Fruit fly (Drosophila melanogaster): ENCODE measurements around the gene BicD.

Gene BicD

DNA sequence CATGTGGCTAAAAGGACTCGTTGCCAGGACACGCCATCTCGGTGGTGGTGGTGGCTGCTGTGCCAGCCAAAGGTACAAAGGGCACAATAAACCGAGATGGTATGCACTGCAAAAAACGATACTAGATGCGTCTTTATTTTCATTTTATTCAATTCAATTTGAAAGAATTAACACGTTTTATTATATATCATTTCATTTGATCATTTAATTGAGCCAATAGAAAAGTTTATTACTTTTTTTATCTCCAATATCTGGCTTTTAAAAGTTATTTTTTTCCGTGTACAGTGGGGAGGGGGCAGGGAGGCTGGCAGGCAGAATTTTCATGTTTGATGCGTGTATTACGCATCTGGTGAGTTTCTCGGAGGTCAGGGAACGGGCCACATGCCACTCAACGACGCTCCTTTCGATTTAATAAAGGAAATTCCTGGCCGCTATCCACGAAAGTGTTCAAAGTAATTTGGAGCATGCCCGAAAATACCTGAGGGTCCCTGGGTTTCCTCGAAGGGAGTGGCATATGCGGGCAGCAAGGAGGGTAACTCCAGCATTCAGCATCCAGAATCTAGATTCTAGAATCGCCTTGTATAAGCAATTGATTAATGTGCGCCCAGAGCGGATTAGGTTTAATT is 41.2 kb upstream of the BicD start (continued):
- TF ChIP-seq E2f2 (GFP tag; IDR thresholded peaks at IDR 0.05) (peak; percentile 61; the same call in 1 of the 2 replicates), CG32772 (GFP tag; IDR thresholded peaks at IDR 0.05) (peak; percentile 87), CG7357 (GFP tag; IDR thresholded peaks at IDR 0.05) (peak; percentile 80), CG14441 (GFP tag; IDR thresholded peaks at IDR 0.05) (peak; percentile 75), CG11695 (GFP tag; IDR thresholded peaks at IDR 0.05) (peak; percentile 87), psq (GFP tag; optimal IDR thresholded peaks at IDR 0.05) (peak; percentile 62), B-H1 (GFP tag; IDR thresholded peaks at IDR 0.05) (peak; percentile 77), CG30403 (GFP tag; optimal IDR thresholded peaks at IDR 0.05) (peak; percentile 83), CG17361 (GFP tag; IDR thresholded peaks at IDR 0.05) (peak; percentile 92), tio (GFP tag; optimal IDR thresholded peaks at IDR 0.05) (peak; percentile 78), CG8924 (tag; optimal IDR thresholded peaks at IDR 0.05) (peak; percentile 93), MTF-1 (GFP tag; optimal IDR thresholded peaks at IDR 0.05; ENCODE audit: borderline replicate concordance) (peak; percentile 61), mam (GFP tag; optimal IDR thresholded peaks at IDR 0.05) (peak; percentile 67), CG1647 (GFP tag; optimal IDR thresholded peaks at IDR 0.05) (peak; percentile 58), CG17359 (tag; optimal IDR thresholded peaks at IDR 0.05) (peak; percentile 91), CG34422 (GFP tag; IDR thresholded peaks at IDR 0.05) (peak; percentile 88), nmo (GFP tag; optimal IDR thresholded peaks at IDR 0.05) (peak; percentile 92), nerfin-1 (tag; optimal IDR thresholded peaks at IDR 0.05) (peak; percentile 87), lov (optimal IDR thresholded peaks at IDR 0.05) (no peak), lov (GFP tag; IDR thresholded peaks at IDR 0.05) (peak; percentile 85; the same call in 2 of the 3 replicates), CG17612 (GFP tag; IDR thresholded peaks at IDR 0.05) (peak; percentile 38), Ravus (GFP tag; IDR thresholded peaks at IDR 0.05) (peak; percentile 35), CG2199 (GFP tag; IDR thresholded peaks at IDR 0.05) (peak; percentile 86; the same call in 2 of the 3 replicates), unpg (GFP tag; optimal IDR thresholded peaks at IDR 0.05) (peak; percentile 91), Aef1 (GFP tag; IDR thresholded peaks at IDR 0.05) (peak; percentile 71), CG10321 (GFP tag; IDR thresholded peaks at IDR 0.05) (peak; percentile 67), Mad (GFP tag; optimal IDR thresholded peaks at IDR 0.05) (no peak), CG10366 (GFP tag; IDR thresholded peaks at IDR 0.05) (peak; percentile 64), Atf-2 (GFP tag; optimal IDR thresholded peaks at IDR 0.05) (peak; percentile 60), chif (GFP tag; optimal IDR thresholded peaks at IDR 0.05) (peak; percentile 67 to 86), CG7963 (GFP tag; IDR thresholded peaks at IDR 0.05; ENCODE audit: partially characterized antibody) (no peak), ac (GFP tag; optimal IDR thresholded peaks at IDR 0.05) (peak; percentile 75), CrebB (tag; optimal IDR thresholded peaks at IDR 0.05) (peak; percentile 86), CG2889 (GFP tag; IDR thresholded peaks at IDR 0.05) (peak; percentile 63; the same call in 1 of the 3 replicates), inv (GFP tag; IDR thresholded peaks at IDR 0.05; ENCODE audit: partially characterized antibody) (no peak), en (GFP tag; optimal IDR thresholded peaks at IDR 0.05) (no peak), MESR4 (GFP tag; optimal IDR thresholded peaks at IDR 0.05) (peak; percentile 4), yki (optimal IDR thresholded peaks at IDR 0.05) (no peak)

DNA sequence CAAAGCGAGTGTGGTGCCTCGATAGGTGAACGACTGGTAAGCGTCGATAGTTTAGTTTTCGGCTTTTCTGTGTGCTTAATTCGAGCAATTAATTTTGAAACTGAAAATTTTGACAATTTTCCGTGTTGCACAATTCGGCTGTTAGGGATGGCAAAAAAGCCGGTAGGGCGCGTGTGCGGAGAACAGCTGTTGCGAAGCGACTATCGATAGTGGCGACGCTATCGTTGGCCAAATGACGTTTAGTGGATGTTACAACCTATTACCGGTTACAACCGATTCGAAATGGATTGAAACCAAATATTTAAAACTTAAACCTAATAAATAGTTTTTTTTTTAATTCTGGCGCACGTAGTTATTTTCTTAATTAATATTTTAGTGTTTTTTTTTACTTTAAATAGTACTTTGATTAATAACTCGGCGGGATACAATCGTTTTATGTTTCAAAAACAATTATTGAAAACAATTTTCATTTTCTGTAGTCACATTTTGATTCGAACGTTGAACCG is 28.0 kb upstream of the BicD start, which contains the start of the genes mEFTs and Dhc36C:
Gene mEFTs (minus strand): TSS at position 161 of the 506 bp plus-strand sequence.
Gene Dhc36C (plus strand): TSS at position 456 of the 506 bp plus-strand sequence.
- TF ChIP-seq odd (GFP tag; optimal IDR thresholded peaks at IDR 0.05) (no peak), Fer3 (tag; optimal IDR thresholded peaks at IDR 0.05) (no peak), da (GFP tag; optimal IDR thresholded peaks at IDR 0.05) (no peak), CG3838 (GFP tag; optimal IDR thresholded peaks at IDR 0.05) (no peak), CG11504 (tag; optimal IDR thresholded peaks at IDR 0.05) (peak; percentile 28), Oli (tag; optimal IDR thresholded peaks at IDR 0.05) (no peak), CG7963 (GFP tag; IDR thresholded peaks at IDR 0.05; ENCODE audit: partially characterized antibody) (peak; percentile 75), NfI (GFP tag; optimal IDR thresholded peaks at IDR 0.05) (no peak), CG42726 (GFP tag; IDR thresholded peaks at IDR 0.05; ENCODE audit: partially characterized antibody) (peak; percentile 92), Hand (GFP tag; optimal IDR thresholded peaks at IDR 0.05) (no peak), MBD-R2 (GFP tag; IDR thresholded peaks at IDR 0.05) (peak; percentile 91), Abd-B (GFP tag; optimal IDR thresholded peaks at IDR 0.05) (no peak), chinmo (GFP tag; IDR thresholded peaks at IDR 0.05; ENCODE audit: partially characterized antibody) (peak; percentile 84; the same call in 3 of the 4 replicates), CG4730 (GFP tag; IDR thresholded peaks at IDR 0.05) (no peak), hbn (GFP tag; IDR thresholded peaks at IDR 0.05; ENCODE audit: partially characterized antibody) (peak; percentile 60)

Measured in whole organism, embryonic.